Fruit fly (Drosophila melanogaster) whole organism, pupa: Measurements from ENCODE around the gene CAH5.

Experiments
- CG10348 ChIP-seq: fragments of 200-800 bp; sonication (Bioruptor generic); IDR thresholded peaks from 2 replicates; pipeline ENCODE4 v1.3.6; 2022; ENCODE audit warnings: missing biosample characterization, missing genetic modification characterization
- CG12605 ChIP-seq: fragments of 200-800 bp; sonication (Bioruptor generic); IDR thresholded peaks from 2 replicates; pipeline ENCODE4 v1.3.6; 2022; ENCODE audit warnings: missing biosample characterization, missing genetic modification characterization
- CG14655 ChIP-seq: fragments of 200-800 bp; sonication (Bioruptor generic); optimal IDR thresholded peaks from 3 replicates; lab custom pipeline; 2017; ENCODE audit warnings: mild to moderate bottlenecking, missing biosample characterization, missing genetic modification reagents, missing genetic modification characterization
- CG4496 ChIP-seq: fragments of 200-800 bp; sonication (Bioruptor generic); IDR thresholded peaks from 3 replicates; pipeline ENCODE4 v1.3.6; 2022; ENCODE audit warnings: missing biosample characterization, missing genetic modification characterization
- CG8159 ChIP-seq: fragments of 200-800 bp; sonication (Bioruptor generic); optimal IDR thresholded peaks from 3 replicates; lab custom pipeline; 2018; ENCODE audit warnings: missing biosample characterization, mild to moderate bottlenecking, missing genetic modification characterization, moderate library complexity
- Ets98B ChIP-seq: fragments of 200-800 bp; sonication (Bioruptor generic); IDR thresholded peaks from 2 replicates; pipeline ENCODE4 v1.3.6; 2022; ENCODE audit warnings: missing biosample characterization, missing genetic modification characterization

DNA sequence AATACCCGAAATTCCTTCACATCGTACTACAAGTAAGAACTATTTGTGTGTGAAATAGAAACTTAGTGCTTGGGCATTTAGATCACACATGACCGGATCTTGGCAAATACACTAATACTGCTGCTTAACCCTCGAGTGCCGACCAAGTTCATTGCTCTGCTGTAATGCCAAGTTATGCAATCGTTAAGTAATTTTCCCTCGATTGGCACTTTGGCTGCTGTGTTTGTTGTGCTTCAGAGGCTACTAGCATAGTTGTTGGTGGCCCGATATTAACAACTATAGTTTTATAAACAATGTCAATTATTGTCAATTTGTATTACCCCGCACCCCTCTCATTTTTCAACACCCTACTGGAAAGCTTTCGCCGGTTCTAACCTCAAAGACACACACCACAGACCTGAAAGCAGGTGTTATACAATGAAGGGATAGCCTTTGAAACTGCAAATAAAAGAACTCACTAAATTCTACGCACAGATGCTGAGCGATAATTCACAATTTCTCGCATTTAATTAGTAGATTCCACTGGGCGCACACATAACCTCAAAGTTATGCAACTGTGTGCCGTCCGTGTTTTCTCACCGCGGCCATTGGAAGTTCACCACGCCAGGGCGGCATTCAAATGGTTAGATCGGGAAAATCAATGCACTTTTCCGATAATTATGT is 44.1 kb upstream of the CAH5 start:
- TF ChIP-seq CG14655 (GFP tag; lab: Kevin White, UChicago) (no peak), CG4496 (GFP tag; lab: Robert Waterston, UW) (no peak), CG8159 (tag; lab: Kevin White, UChicago) (no peak), CG10348 (GFP tag; lab: Robert Waterston, UW) (no peak), CG12605 (GFP tag; lab: Robert Waterston, UW) (no peak), Ets98B (GFP tag; lab: Robert Waterston, UW) (no peak)
